Worm (Caenorhabditis elegans) whole organism, young adult: Measurements from ENCODE around the gene mrps-23.

ENCODE experiments used
- B0035.1 ChIP-seq: sonication (generic microtip); optimal IDR thresholded peaks from 2 replicates; lab custom pipeline; 2016; ENCODE audit warnings: missing genetic modification characterization, mild to moderate bottlenecking, missing compliant biosample characterization, missing genotype, missing genetic modification reagents
- Y79H2A.3 ChIP-seq: fragments of 200-800 bp; sonication (Bioruptor generic); conservative IDR thresholded peaks from 2 replicates; pipeline ENCODE4 v1.3.6; 2022; ENCODE audit warnings: missing genetic modification reagents, missing genetic modification characterization, missing compliant biosample characterization
- ama-1 ChIP-seq, 3 experiments: fragments of 150-350 bp in 1 of 3; sonication (generic microtip) in 2 of 3; optimal IDR thresholded peaks; 2 replicates each; lab custom pipeline; 2014 to 2018; ENCODE audit warnings: missing biosample characterization in 2 of 3, missing genetic modification characterization in 2 of 3, missing genetic modification reagents in 2 of 3
- efl-1 ChIP-seq: fragments of 150-350 bp; optimal IDR thresholded peaks from 2 replicates; lab custom pipeline; 2014; ENCODE audit warnings: missing biosample characterization, missing genetic modification reagents, missing genetic modification characterization
- egrh-3 ChIP-seq: fragments of 200-800 bp; sonication (Bioruptor generic); IDR thresholded peaks from 2 replicates; pipeline ENCODE4 v1.3.6; 2022; ENCODE audit warnings: missing genetic modification reagents, missing genetic modification characterization, missing compliant biosample characterization
- ets-4 ChIP-seq: fragments of 200-800 bp; sonication (Bioruptor generic); optimal IDR thresholded peaks from 2 replicates; lab custom pipeline; 2018; ENCODE audit warnings: mild to moderate bottlenecking, missing genetic modification characterization, missing compliant biosample characterization
- let-607 ChIP-seq, 2 experiments: fragments of 200-800 bp in 1 of 2; sonication (Bioruptor generic) in 1 of 2; sonication (generic microtip) in 1 of 2; optimal IDR thresholded peaks; 2 replicates each; lab custom pipeline; 2016 to 2018; ENCODE audit warnings: mild to moderate bottlenecking in 2 of 2, missing compliant biosample characterization in 2 of 2, missing genetic modification characterization in 2 of 2, moderate library complexity in 2 of 2, missing genotype in 1 of 2
- pha-4 ChIP-seq: fragments of 150-350 bp; sonication (generic microtip); optimal IDR thresholded peaks from 2 replicates; lab custom pipeline; 2014; ENCODE audit warnings: missing biosample characterization, missing genetic modification reagents, missing genetic modification characterization
- sea-2 ChIP-seq: fragments of 200-800 bp; sonication (Bioruptor generic); IDR thresholded peaks from 2 replicates; pipeline ENCODE4 v1.3.6; 2022; ENCODE audit warnings: missing genetic modification characterization, missing compliant biosample characterization
- snpc-4 ChIP-seq, 5 experiments: fragments of 150-350 bp in 1 of 5; sonication (generic microtip) in 4 of 5; optimal IDR thresholded peaks; 2 replicates each; lab custom pipeline; 2014 to 2018; ENCODE audit warnings: missing genetic modification characterization in 5 of 5, missing biosample characterization in 3 of 5, antibody characterized with exemption in 2 of 5, mild to moderate bottlenecking in 2 of 5, missing compliant biosample characterization in 2 of 5, missing genotype in 2 of 5, moderate library complexity in 2 of 5, missing genetic modification reagents in 1 of 5
- tbp1 ChIP-seq: fragments of 200-800 bp; sonication (Bioruptor generic); optimal IDR thresholded peaks from 2 replicates; lab custom pipeline; 2018; ENCODE audit warnings: mild to moderate bottlenecking, missing genetic modification characterization, missing compliant biosample characterization
- ztf-22 ChIP-seq: fragments of 200-800 bp; sonication (Bioruptor generic); optimal IDR thresholded peaks from 2 replicates; lab custom pipeline; 2018; ENCODE audit warnings: mild to moderate bottlenecking, missing genetic modification characterization, moderate library complexity, missing compliant biosample characterization

DNA sequence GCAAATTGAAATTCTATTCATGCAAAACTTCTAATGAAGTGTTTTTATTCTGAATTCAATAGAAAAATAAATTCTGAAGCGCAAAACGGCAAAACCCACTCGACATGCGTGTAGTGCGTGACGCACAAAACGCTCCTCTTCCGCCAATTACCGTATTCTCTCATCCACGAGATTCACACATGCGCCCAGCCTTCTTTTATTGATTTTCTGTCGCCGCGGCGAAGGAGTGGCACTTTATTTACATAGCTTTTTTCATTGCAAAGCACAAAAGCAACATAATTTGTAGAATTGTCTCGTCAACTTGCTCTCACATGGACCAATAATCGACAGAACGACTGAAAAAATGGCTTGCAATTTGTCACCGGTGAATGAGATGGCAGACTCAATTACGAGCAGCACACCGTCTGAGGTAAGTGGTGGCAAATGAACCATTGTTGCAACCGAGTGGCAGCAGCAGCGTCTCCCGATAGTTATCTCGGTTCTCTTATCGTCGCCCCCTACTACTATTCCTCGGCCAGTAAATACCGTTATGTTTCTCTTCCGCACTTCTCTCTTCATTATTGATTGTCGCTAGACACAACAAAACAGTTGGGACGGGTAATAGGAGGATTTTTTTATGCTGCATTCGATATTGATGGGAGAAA, 22.7 kb upstream of the mrps-23 start, which contains the start of gene unc-16:
- TF ChIP-seq let-607 (tag; optimal IDR thresholded peaks at IDR 0.05; lab: Kevin White, UChicago) (peak; percentile 51 to 58), egrh-3 (GFP tag; lab: Robert Waterston, UW) (no peak), tbp1 (GFP tag; lab: Kevin White, UChicago) (peak; percentile 42), Y79H2A.3 (GFP tag; lab: Robert Waterston, UW) (no peak), ztf-22 (GFP tag; lab: Kevin White, UChicago) (no peak), sea-2 (GFP tag; lab: Robert Waterston, UW) (no peak), snpc-4 (GFP tag; optimal IDR thresholded peaks at IDR 0.05; lab: Kevin White, UChicago) (no peak), snpc-4 (tag; optimal IDR thresholded peaks at IDR 0.05; lab: Kevin White, UChicago) (peak in 3 of 4 experiments; percentile 32 to 55 (median 52)), B0035.1 (tag; lab: Kevin White, UChicago) (no peak), efl-1 (GFP tag; lab: Kevin White, UChicago) (peak; percentile 19), ama-1 (optimal IDR thresholded peaks at IDR 0.05; lab: Kevin White, UChicago) (peak; percentile 25), ama-1 (GFP tag; optimal IDR thresholded peaks at IDR 0.05; lab: Kevin White, UChicago) (no peak), pha-4 (no peak), ets-4 (GFP tag; lab: Kevin White, UChicago) (no peak)
